Worm (Caenorhabditis elegans): ENCODE data around the gene T05C7.8.

DNA sequence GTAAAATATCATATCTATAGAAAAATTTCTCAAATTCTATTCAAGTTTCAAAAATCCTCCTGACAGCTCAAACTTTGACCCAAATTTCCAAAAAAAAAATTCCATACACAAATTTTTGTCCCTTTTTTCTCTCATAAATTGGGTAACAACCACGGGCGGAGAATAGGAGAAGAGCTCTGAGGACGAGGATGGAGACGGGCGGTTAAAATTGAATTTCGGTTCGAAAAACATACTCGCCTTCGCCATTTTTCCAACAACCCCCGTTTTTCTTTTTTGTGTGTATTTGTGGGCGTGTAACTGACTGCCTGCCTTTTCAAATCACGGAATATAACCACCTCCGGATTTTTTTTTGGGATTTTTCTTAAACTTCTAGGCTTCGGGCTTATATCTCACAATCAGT is 21.5 kb downstream of the T05C7.8 start:
- TF ChIP-seq ceh-9 (tag; optimal IDR thresholded peaks at IDR 0.05) (no peak), nhr-11 (tag; optimal IDR thresholded peaks at IDR 0.05) (no peak), ceh-30 (tag; optimal IDR thresholded peaks at IDR 0.05) (no peak), sox-2 (GFP tag; IDR thresholded peaks at IDR 0.05) (no peak), ama-1 (optimal IDR thresholded peaks at IDR 0.05) (no peak), zip-5 (tag; optimal IDR thresholded peaks at IDR 0.05) (no peak), pqm-1 (tag; optimal IDR thresholded peaks at IDR 0.05) (no peak), unc-55 (GFP tag; optimal IDR thresholded peaks at IDR 0.05) (no peak), nfya-1 (tag; optimal IDR thresholded peaks at IDR 0.05) (no peak), lim-6 (tag; optimal IDR thresholded peaks at IDR 0.05) (no peak), npax-4 (tag; optimal IDR thresholded peaks at IDR 0.05) (no peak), rnt-1 (tag; optimal IDR thresholded peaks at IDR 0.05) (no peak)
